Worm (Caenorhabditis elegans): Measurements from ENCODE around the gene ZK666.2.

DNA sequence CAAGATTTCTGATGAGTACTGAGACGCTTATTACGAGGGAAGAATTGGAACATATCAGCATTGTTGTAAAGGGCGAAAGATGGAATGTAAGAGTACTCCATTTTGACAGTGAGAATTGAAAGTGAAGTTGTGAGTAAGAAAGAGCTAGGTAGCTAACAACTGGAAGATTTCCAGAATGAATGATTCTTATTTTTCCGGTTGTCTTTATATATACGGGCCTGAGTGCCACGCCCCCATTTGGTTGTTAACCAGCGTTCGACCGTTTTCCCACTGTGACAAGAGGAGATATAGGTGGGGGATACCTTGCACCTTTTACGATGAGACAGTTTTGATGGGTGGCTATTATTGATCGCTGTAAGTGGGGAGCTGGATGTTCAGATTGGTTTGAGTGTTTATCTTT lies 443 bp downstream of the ZK666.2 start, which contains the start of gene ZK666.1:
- TF ChIP-seq nhr-28 (tag; optimal IDR thresholded peaks at IDR 0.05) (no peak), snpc-4 (tag; optimal IDR thresholded peaks at IDR 0.05) (no peak), ceh-39 (tag; optimal IDR thresholded peaks at IDR 0.05) (no peak)

Measured in whole organism, mixed stage, embryonic.